Fruit fly (Drosophila melanogaster) whole organism, embryonic: ENCODE results near the gene Try29F.

Experiments used
- Awh ChIP-seq: fragments of 200-800 bp; sonication (Bioruptor generic); IDR thresholded peaks from 2 replicates; pipeline ENCODE4, ENCODE4 v1.3.6; 2022; ENCODE audit warnings: missing biosample characterization, missing genetic modification characterization
- CG10565 ChIP-seq: fragments of 200-800 bp; sonication (Bioruptor generic); optimal IDR thresholded peaks from 3 replicates; lab custom pipeline; 2016; ENCODE audit warnings: missing biosample characterization, mild to moderate bottlenecking, missing genetic modification characterization
- CG11093 ChIP-seq: fragments of 200-800 bp; sonication (Bioruptor generic); IDR thresholded peaks from 3 replicates; pipeline ENCODE4 v1.3.6; 2022; ENCODE audit warnings: missing biosample characterization, missing genetic modification characterization
- CG11247 ChIP-seq: fragments of 200-800 bp; sonication (Bioruptor generic); IDR thresholded peaks from 2 replicates; pipeline ENCODE4 v1.3.6; 2022; ENCODE audit warnings: missing biosample characterization, missing genetic modification characterization
- CG11398 ChIP-seq: fragments of 200-800 bp; sonication (Bioruptor generic); optimal IDR thresholded peaks from 2 replicates; lab custom pipeline; 2016; ENCODE audit warnings: missing biosample characterization, missing genetic modification characterization
- CG13775 ChIP-seq: fragments of 200-800 bp; sonication (Bioruptor generic); optimal IDR thresholded peaks from 3 replicates; lab custom pipeline; 2017; ENCODE audit warnings: missing biosample characterization, mild to moderate bottlenecking, missing genetic modification characterization
- CG14667 ChIP-seq: fragments of 200-800 bp; sonication (Bioruptor generic); IDR thresholded peaks from 2 replicates; pipeline ENCODE4 v1.3.6; 2022; ENCODE audit warnings: missing biosample characterization, missing genetic modification characterization
- CG18764 ChIP-seq: fragments of 200-800 bp; sonication (Bioruptor generic); optimal IDR thresholded peaks from 3 replicates; lab custom pipeline; 2016; ENCODE audit warnings: missing biosample characterization, missing genetic modification characterization
- CG34224 ChIP-seq: fragments of 200-800 bp; sonication (Bioruptor generic); IDR thresholded peaks from 3 replicates; pipeline ENCODE4 v1.3.6; 2022; ENCODE audit warnings: missing biosample characterization, missing genetic modification characterization; ENCODE audit not compliant: partially characterized antibody
- CG34376 ChIP-seq: fragments of 200-800 bp; sonication (Bioruptor generic); optimal IDR thresholded peaks from 2 replicates; lab custom pipeline; 2018; ENCODE audit warnings: missing biosample characterization, mild to moderate bottlenecking, missing genetic modification characterization
- CG4328 ChIP-seq: fragments of 200-800 bp; sonication (Bioruptor generic); optimal IDR thresholded peaks from 3 replicates; lab custom pipeline; 2017; ENCODE audit warnings: missing biosample characterization, missing genetic modification reagents, missing genetic modification characterization
- CG43689 ChIP-seq: fragments of 200-800 bp; sonication (Bioruptor generic); IDR thresholded peaks from 2 replicates; pipeline ENCODE4 v1.3.6; 2022; ENCODE audit warnings: missing biosample characterization, missing genetic modification characterization
- CG6791 ChIP-seq: fragments of 200-800 bp; sonication (Bioruptor generic); IDR thresholded peaks from 3 replicates; pipeline ENCODE4 v1.3.6; 2022; ENCODE audit warnings: missing biosample characterization, missing genetic modification characterization; ENCODE audit not compliant: partially characterized antibody
- CG7357 ChIP-seq: fragments of 200-800 bp; sonication (Bioruptor generic); IDR thresholded peaks from 3 replicates; pipeline ENCODE4 v1.3.6; 2022; ENCODE audit warnings: missing biosample characterization, missing genetic modification characterization
- CG7987 ChIP-seq: fragments of 200-800 bp; sonication (Bioruptor generic); optimal IDR thresholded peaks from 2 replicates; lab custom pipeline; 2018; ENCODE audit warnings: missing biosample characterization, mild to moderate bottlenecking, missing genetic modification characterization, moderate library complexity
- CG8089 ChIP-seq: fragments of 200-800 bp; sonication (Bioruptor generic); optimal IDR thresholded peaks from 3 replicates; lab custom pipeline; 2016; ENCODE audit warnings: missing biosample characterization, missing genetic modification characterization
- CG8290 ChIP-seq, 3 experiments: fragments of 200-800 bp; sonication (Bioruptor generic); optimal IDR thresholded peaks; 2 replicates each; lab custom pipeline; 2016 to 2019; ENCODE audit warnings: missing biosample characterization in 3 of 3, missing genetic modification characterization in 3 of 3, mild to moderate bottlenecking in 2 of 3, moderate library complexity in 1 of 3
- CG9817 ChIP-seq: fragments of 200-800 bp; sonication (Bioruptor generic); optimal IDR thresholded peaks from 2 replicates; lab custom pipeline; 2018; ENCODE audit warnings: missing biosample characterization, mild to moderate bottlenecking, missing genetic modification characterization, moderate library complexity
- CG9876 ChIP-seq: fragments of 200-800 bp; sonication (Bioruptor generic); optimal IDR thresholded peaks from 2 replicates; lab custom pipeline; 2016; ENCODE audit warnings: missing biosample characterization, missing genetic modification characterization
- CG9932 ChIP-seq: fragments of 200-800 bp; sonication (Bioruptor generic); IDR thresholded peaks from 2 replicates; pipeline ENCODE4 v1.3.6; 2022; ENCODE audit warnings: missing biosample characterization, missing genetic modification characterization
- Camta ChIP-seq: fragments of 200-800 bp; sonication (Bioruptor generic); optimal IDR thresholded peaks from 2 replicates; lab custom pipeline; 2016; ENCODE audit warnings: missing biosample characterization, missing genetic modification characterization
- Dek ChIP-seq: fragments of 200-800 bp; sonication (Bioruptor generic); optimal IDR thresholded peaks from 3 replicates; lab custom pipeline; 2019; ENCODE audit warnings: missing biosample characterization, mild to moderate bottlenecking, missing genetic modification characterization, moderate library complexity
- HLH3B ChIP-seq: fragments of 200-800 bp; sonication (Bioruptor generic); IDR thresholded peaks from 2 replicates; pipeline ENCODE4 v1.3.6; 2022; ENCODE audit warnings: missing biosample characterization, missing genetic modification characterization
- HLH4C ChIP-seq: fragments of 200-800 bp; sonication (Bioruptor generic); IDR thresholded peaks from 3 replicates; pipeline ENCODE4 v1.3.6; 2022; ENCODE audit warnings: missing biosample characterization, missing genetic modification characterization; ENCODE audit not compliant: partially characterized antibody
- Hmr ChIP-seq: fragments of 200-800 bp; sonication (Bioruptor generic); optimal IDR thresholded peaks from 3 replicates; lab custom pipeline; 2017; ENCODE audit warnings: mild to moderate bottlenecking, missing biosample characterization, missing genetic modification reagents, missing genetic modification characterization
- Hr3 ChIP-seq: fragments of 200-800 bp; sonication (Bioruptor generic); optimal IDR thresholded peaks from 3 replicates; lab custom pipeline; 2016; ENCODE audit warnings: missing biosample characterization, missing genetic modification characterization
- Mad ChIP-seq: fragments of 200-800 bp; sonication (Bioruptor generic); optimal IDR thresholded peaks from 2 replicates; lab custom pipeline; 2016; ENCODE audit warnings: missing biosample characterization, missing genetic modification characterization
- Nf-YC ChIP-seq: fragments of 200-800 bp; optimal IDR thresholded peaks from 3 replicates; lab custom pipeline; 2019; ENCODE audit warnings: missing biosample characterization, mild to moderate bottlenecking, missing genetic modification characterization, moderate library complexity
- Opbp ChIP-seq: fragments of 200-800 bp; sonication (Bioruptor generic); IDR thresholded peaks from 3 replicates; pipeline ENCODE4 v1.3.6; 2022; ENCODE audit warnings: missing biosample characterization, missing genetic modification characterization; ENCODE audit not compliant: partially characterized antibody
- Scr ChIP-seq: fragments of 200-800 bp; sonication (Bioruptor generic); IDR thresholded peaks from 2 replicates; pipeline ENCODE4 v1.3.6; 2022; ENCODE audit warnings: missing biosample characterization, missing genetic modification characterization; ENCODE audit not compliant: partially characterized antibody
- Stat92E ChIP-seq, 3 experiments: fragments of >200 bp in 2 of 3; fragments of 200-800 bp in 1 of 3; sonication (Bioruptor generic) in 1 of 3; optimal IDR thresholded peaks; 2 replicates each; lab custom pipeline; 2017 to 2019; ENCODE audit warnings: missing biosample characterization in 3 of 3, missing genetic modification characterization in 3 of 3, mild to moderate bottlenecking in 1 of 3, moderate library complexity in 1 of 3
- cad ChIP-seq: fragments of >200 bp; optimal IDR thresholded peaks from 2 replicates; lab custom pipeline; 2017; ENCODE audit warnings: missing biosample characterization, missing genetic modification characterization
- chinmo ChIP-seq: fragments of 200-800 bp; sonication (Bioruptor generic); IDR thresholded peaks from 4 replicates; pipeline ENCODE4 v1.3.6; 2022; ENCODE audit warnings: missing biosample characterization, missing genetic modification characterization; ENCODE audit not compliant: partially characterized antibody
- corto ChIP-seq: fragments of 200-800 bp; sonication (Bioruptor generic); optimal IDR thresholded peaks from 2 replicates; lab custom pipeline; 2016; ENCODE audit warnings: missing biosample characterization, mild to moderate bottlenecking, missing genetic modification characterization, moderate library complexity
- crc ChIP-seq: fragments of 200-800 bp; sonication (Bioruptor generic); optimal IDR thresholded peaks from 2 replicates; lab custom pipeline; 2016; ENCODE audit warnings: missing biosample characterization, missing genetic modification characterization
- ewg ChIP-seq: fragments of 200-800 bp; sonication (Bioruptor generic); optimal IDR thresholded peaks from 3 replicates; lab custom pipeline; 2017; ENCODE audit warnings: mild to moderate bottlenecking, missing biosample characterization, missing genetic modification reagents, missing genetic modification characterization
- fu2 ChIP-seq: fragments of 200-800 bp; sonication (Bioruptor generic); optimal IDR thresholded peaks from 2 replicates; lab custom pipeline; 2016; ENCODE audit warnings: missing biosample characterization, missing genetic modification characterization
- jumu ChIP-seq: fragments of 200-800 bp; sonication (Bioruptor generic); optimal IDR thresholded peaks from 3 replicates; lab custom pipeline; 2016; ENCODE audit warnings: missing biosample characterization, missing genetic modification characterization
- lilli ChIP-seq: fragments of 200-800 bp; sonication (Bioruptor generic); optimal IDR thresholded peaks from 3 replicates; lab custom pipeline; 2016; ENCODE audit warnings: missing biosample characterization, missing genetic modification characterization
- luna ChIP-seq: fragments of 200-800 bp; sonication (Bioruptor generic); optimal IDR thresholded peaks from 2 replicates; lab custom pipeline; 2016; ENCODE audit warnings: missing biosample characterization, missing genetic modification characterization
- mirr ChIP-seq: fragments of 200-800 bp; sonication (Bioruptor generic); optimal IDR thresholded peaks from 3 replicates; lab custom pipeline; 2018; ENCODE audit warnings: missing biosample characterization, mild to moderate bottlenecking, missing genetic modification characterization
- mld ChIP-seq: fragments of 200-800 bp; sonication (Bioruptor generic); IDR thresholded peaks from 3 replicates; pipeline ENCODE4 v1.3.6; 2022; ENCODE audit warnings: missing biosample characterization, missing genetic modification characterization; ENCODE audit not compliant: partially characterized antibody
- otp ChIP-seq: fragments of 200-800 bp; sonication (Bioruptor generic); IDR thresholded peaks from 3 replicates; pipeline ENCODE4, ENCODE4 v1.3.6; 2022; ENCODE audit warnings: missing biosample characterization, missing genetic modification characterization
- peb ChIP-seq: fragments of 200-800 bp; sonication (Bioruptor generic); IDR thresholded peaks from 2 replicates; pipeline ENCODE4 v1.3.6; 2022; ENCODE audit warnings: missing biosample characterization, missing genetic modification characterization
- ro ChIP-seq: fragments of 200-800 bp; sonication (Bioruptor generic); IDR thresholded peaks from 2 replicates; pipeline ENCODE4 v1.3.6; 2022; ENCODE audit warnings: missing biosample characterization, missing genetic modification characterization
- salm ChIP-seq: fragments of 200-800 bp; sonication (Bioruptor generic); optimal IDR thresholded peaks from 2 replicates; lab custom pipeline; 2018; ENCODE audit warnings: missing biosample characterization, mild to moderate bottlenecking, missing genetic modification characterization
- tgo ChIP-seq: fragments of 200-800 bp; sonication (Bioruptor generic); IDR thresholded peaks from 3 replicates; pipeline ENCODE4 v1.3.6; 2022; ENCODE audit warnings: missing biosample characterization, missing genetic modification characterization
- zf30C ChIP-seq: fragments of 200-800 bp; sonication (Bioruptor generic); optimal IDR thresholded peaks from 3 replicates; lab custom pipeline; 2018; ENCODE audit warnings: missing biosample characterization, mild to moderate bottlenecking, missing genetic modification characterization

Try29F gene

dm6 chr2L:8984614-8985318, 13.6 kb upstream of the Try29F start, which contains the start of gene CG13101 (continued):
- peak; percentile 4 for TF ChIP-seq luna (GFP tag; lab: Kevin White, UChicago)
- peak; percentile 87 for TF ChIP-seq ro (GFP tag; lab: Robert Waterston, UW)
- TF ChIP-seq HLH4C (GFP tag; lab: Robert Waterston, UW): no peak
- TF ChIP-seq lilli: peak; percentile 93
- TF ChIP-seq CG34224 (GFP tag; lab: Robert Waterston, UW): 0 out of 3 replicates have a peak, but pooled peaks have one; percentile 9
- peak; percentile 63 for TF ChIP-seq crc (GFP tag; lab: Kevin White, UChicago)
- TF ChIP-seq cad (GFP tag; lab: Kevin White, UChicago): no peak
- TF ChIP-seq chinmo (GFP tag; lab: Robert Waterston, UW): 0 out of 4 replicates have a peak, but pooled peaks have one; percentile 65
- TF ChIP-seq CG11398 (GFP tag; lab: Kevin White, UChicago): peak; percentile 54
- peak; percentile 95 for TF ChIP-seq HLH3B (GFP tag; lab: Robert Waterston, UW)
- no peak for TF ChIP-seq mld (GFP tag; lab: Robert Waterston, UW)
- peak; percentile 83; the same call in 2 of the 3 replicates for TF ChIP-seq CG7357 (GFP tag; lab: Robert Waterston, UW)
- peak; percentile 63 for TF ChIP-seq fu2 (GFP tag; lab: Kevin White, UChicago)
- TF ChIP-seq Scr (GFP tag; lab: Robert Waterston, UW): no peak
- TF ChIP-seq peb (GFP tag; lab: Robert Waterston, UW): peak; percentile 85
- TF ChIP-seq Dek (tag; lab: Kevin White, UChicago): peak; percentile 91
- TF ChIP-seq otp (GFP tag; lab: Robert Waterston, UW): peak; percentile 86
- TF ChIP-seq CG14667 (GFP tag; lab: Robert Waterston, UW): peak; percentile 89
- TF ChIP-seq Hr3 (GFP tag; lab: Kevin White, UChicago): peak; percentile 90
- TF ChIP-seq mirr: no peak
- TF ChIP-seq CG7987 (GFP tag; lab: Kevin White, UChicago): peak; percentile 76
- peak; percentile 68 for TF ChIP-seq CG8290 (GFP tag; optimal IDR thresholded peaks at IDR 0.05; lab: Kevin White, UChicago)
- peak in 1 of 2 experiments; percentile 70 for TF ChIP-seq CG8290 (tag; optimal IDR thresholded peaks at IDR 0.05; lab: Kevin White, UChicago)
- no peak for TF ChIP-seq Opbp (GFP tag; lab: Robert Waterston, UW)
- TF ChIP-seq CG18764 (GFP tag; lab: Kevin White, UChicago): peak; percentile 83
- TF ChIP-seq CG9876 (GFP tag; lab: Kevin White, UChicago): peak; percentile 27
- peak; percentile 78 for TF ChIP-seq ewg (GFP tag; lab: Kevin White, UChicago)
- peak; percentile 62 for TF ChIP-seq CG34376
- peak; percentile 86 for TF ChIP-seq Camta (GFP tag; lab: Kevin White, UChicago)
- TF ChIP-seq salm (tag; lab: Kevin White, UChicago): peak; percentile 88
- peak; percentile 63 for TF ChIP-seq CG8089 (GFP tag; lab: Kevin White, UChicago)
- peak; percentile 93 for TF ChIP-seq Hmr
- peak; percentile 93 for TF ChIP-seq CG9932 (GFP tag; lab: Robert Waterston, UW)
- TF ChIP-seq CG9817 (tag; lab: Kevin White, UChicago): peak; percentile 82
- peak; percentile 89 for TF ChIP-seq CG13775
- TF ChIP-seq Awh (GFP tag; lab: Robert Waterston, UW): peak; percentile 95
- TF ChIP-seq jumu (GFP tag; lab: Kevin White, UChicago): peak; percentile 80
- peak; percentile 83 for TF ChIP-seq CG43689 (GFP tag; lab: Robert Waterston, UW)
- TF ChIP-seq Mad (GFP tag; lab: Kevin White, UChicago): peak; percentile 78
- TF ChIP-seq zf30C (GFP tag; lab: Kevin White, UChicago): peak; percentile 75
- TF ChIP-seq CG6791 (GFP tag; lab: Robert Waterston, UW): no peak
- peak; percentile 71 for TF ChIP-seq Nf-YC (tag; lab: Kevin White, UChicago)
- peak; percentile 84 for TF ChIP-seq CG11093 (GFP tag; lab: Robert Waterston, UW)
- TF ChIP-seq Stat92E (GFP tag; optimal IDR thresholded peaks at IDR 0.05; lab: Kevin White, UChicago): peak in 1 of 3 experiments; percentile 83
- TF ChIP-seq CG10565 (GFP tag; lab: Kevin White, UChicago): peak; percentile 61
- peak; percentile 85 for TF ChIP-seq CG11247
- TF ChIP-seq tgo (GFP tag; lab: Robert Waterston, UW): peak; percentile 96
- TF ChIP-seq CG4328 (GFP tag; lab: Kevin White, UChicago): peak; percentile 24
- TF ChIP-seq corto (GFP tag; lab: Kevin White, UChicago): peak; percentile 95
